Worm (Caenorhabditis elegans): ENCODE results near the gene Y42G9A.1.

The Y42G9A.1 gene

DNA sequence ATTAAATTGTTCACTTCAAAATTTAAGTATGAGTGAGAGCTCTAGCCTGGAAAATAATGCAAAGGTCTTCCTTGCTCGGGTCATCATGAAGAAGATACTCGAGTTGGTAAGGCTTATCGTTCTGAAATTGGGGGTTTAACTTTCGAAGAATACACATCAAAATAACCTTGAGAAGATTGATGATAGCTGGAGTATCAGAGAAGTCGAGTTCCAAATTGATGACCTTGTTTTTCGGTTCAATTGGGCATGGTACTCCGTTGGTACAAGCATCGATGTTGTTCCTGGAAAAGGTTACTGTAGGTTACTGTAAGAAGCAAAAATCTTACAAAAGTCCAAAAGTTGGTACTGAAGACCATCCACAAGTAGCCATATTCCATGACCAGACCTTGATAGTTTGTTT is 26.4 kb downstream of the Y42G9A.1 start:
- TF ChIP-seq hrde-1 (tag; optimal IDR thresholded peaks at IDR 0.05; ENCODE audit: borderline replicate concordance) (peak; percentile 61), ama-1 (optimal IDR thresholded peaks at IDR 0.05) (no peak), ama-1 (GFP tag; optimal IDR thresholded peaks at IDR 0.05) (no peak), ekl-4 (GFP tag; IDR thresholded peaks at IDR 0.05) (no peak), mel-28 (tag; optimal IDR thresholded peaks at IDR 0.05; ENCODE audit: borderline replicate concordance) (no peak), F57C9.4 (tag; optimal IDR thresholded peaks at IDR 0.05) (no peak), snpc-3.4 (tag; optimal IDR thresholded peaks at IDR 0.05) (no peak), ZK185.1 (tag; optimal IDR thresholded peaks at IDR 0.05; ENCODE audit: poor library complexity, severe bottlenecking) (no peak), nfyb-1 (GFP tag; IDR thresholded peaks at IDR 0.05) (0 out of 2 replicates have a peak, but pooled peaks have one; percentile 30), egl-44 (GFP tag; IDR thresholded peaks at IDR 0.05) (no peak), lag-1 (GFP tag; IDR thresholded peaks at IDR 0.05) (no peak), madf-3 (GFP tag; IDR thresholded peaks at IDR 0.05) (no peak), tbp1 (GFP tag; optimal IDR thresholded peaks at IDR 0.05) (no peak), F33H1.4 (GFP tag; IDR thresholded peaks at IDR 0.05) (no peak), F39B2.1 (GFP tag; IDR thresholded peaks at IDR 0.05) (0 out of 2 replicates have a peak, but pooled peaks have one; percentile 52)

DNA sequence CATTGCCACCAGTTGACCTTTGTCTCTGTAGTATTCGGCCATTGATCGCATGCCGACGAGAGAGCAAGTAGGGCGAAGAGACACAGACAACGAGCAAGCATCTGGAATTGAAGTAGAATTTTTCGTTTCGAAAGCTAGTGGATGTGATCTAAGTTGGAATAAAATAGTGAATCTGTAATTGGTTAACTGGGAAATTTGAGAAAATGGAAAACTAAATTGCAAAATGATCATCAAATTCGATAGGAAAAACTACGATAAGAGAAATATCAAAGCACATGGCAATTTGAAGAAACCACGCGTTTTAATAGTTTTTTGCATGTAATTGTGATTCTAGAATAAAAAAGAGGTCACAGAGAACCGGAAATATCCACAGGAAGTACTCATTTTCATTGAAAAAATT is 27.0 kb downstream of the Y42G9A.1 start, which contains the start of gene F42A10.6:
F42A10.6 (minus strand) TSS at position 101 of the 400 bp plus-strand sequence.
- TF ChIP-seq nhr-80 (tag; optimal IDR thresholded peaks at IDR 0.05): peak; percentile 59
- TF ChIP-seq lir-1 (GFP tag; conservative IDR thresholded peaks at IDR 0.05): no peak

DNA sequence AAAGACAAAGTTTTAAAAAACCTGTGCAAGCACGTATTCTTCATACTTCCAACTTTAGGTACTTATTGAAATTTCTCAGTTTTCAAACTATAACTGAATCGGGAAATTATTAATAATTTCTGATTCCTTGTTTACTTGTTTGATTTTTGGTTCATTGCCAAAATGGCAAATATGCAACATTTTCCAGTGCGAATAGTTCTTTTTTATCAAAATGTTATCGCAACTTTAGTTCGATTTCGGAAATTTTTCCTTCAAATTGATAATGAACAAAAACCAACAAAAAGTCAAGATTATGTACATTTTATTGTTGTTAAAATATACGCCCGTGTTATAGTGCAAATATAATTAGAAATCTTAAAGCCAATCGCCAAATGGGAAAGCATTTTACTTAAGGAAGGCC is 27.9 kb downstream of the Y42G9A.1 start:
- TF ChIP-seq chd-7 (tag; optimal IDR thresholded peaks at IDR 0.05) (no peak), lag-1 (GFP tag; IDR thresholded peaks at IDR 0.05) (no peak), nhr-80 (tag; optimal IDR thresholded peaks at IDR 0.05) (peak; percentile 13)

DNA sequence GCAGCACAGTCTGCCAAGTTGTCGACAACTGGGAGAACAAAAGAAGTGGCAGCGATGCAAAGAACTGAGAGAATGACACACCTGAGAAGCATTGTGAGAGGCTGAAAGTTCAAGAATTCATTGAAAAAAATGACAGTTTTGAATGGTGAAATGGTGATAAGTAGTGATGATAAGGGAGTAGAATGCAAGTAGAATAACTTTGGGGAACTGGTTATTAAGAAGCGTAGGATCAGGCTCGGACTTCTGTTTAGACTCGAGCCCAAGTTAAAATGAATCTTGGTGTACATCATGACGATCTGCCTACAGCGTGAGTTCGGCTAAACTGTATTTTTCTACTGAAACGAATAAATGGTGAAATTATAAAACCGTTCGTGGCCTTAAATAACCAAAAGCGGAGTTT is 28.8 kb downstream of the Y42G9A.1 start, which contains the start of gene F42A10.7:
F42A10.7 (minus strand) TSS at position 101 of the 400 bp plus-strand sequence.
- TF ChIP-seq nhr-179 (tag; optimal IDR thresholded peaks at IDR 0.05): no peak
- no peak for TF ChIP-seq madf-6 (GFP tag; IDR thresholded peaks at IDR 0.05)
- TF ChIP-seq hmg-1.2 (GFP tag; IDR thresholded peaks at IDR 0.05): no peak
- no peak for TF ChIP-seq mxl-1 (tag; optimal IDR thresholded peaks at IDR 0.05)
- TF ChIP-seq lin-26 (GFP tag; IDR thresholded peaks at IDR 0.05): no peak
- no peak for TF ChIP-seq somi-1 (GFP tag; optimal IDR thresholded peaks at IDR 0.05)
- no peak for TF ChIP-seq lir-1 (GFP tag; conservative IDR thresholded peaks at IDR 0.05)

DNA sequence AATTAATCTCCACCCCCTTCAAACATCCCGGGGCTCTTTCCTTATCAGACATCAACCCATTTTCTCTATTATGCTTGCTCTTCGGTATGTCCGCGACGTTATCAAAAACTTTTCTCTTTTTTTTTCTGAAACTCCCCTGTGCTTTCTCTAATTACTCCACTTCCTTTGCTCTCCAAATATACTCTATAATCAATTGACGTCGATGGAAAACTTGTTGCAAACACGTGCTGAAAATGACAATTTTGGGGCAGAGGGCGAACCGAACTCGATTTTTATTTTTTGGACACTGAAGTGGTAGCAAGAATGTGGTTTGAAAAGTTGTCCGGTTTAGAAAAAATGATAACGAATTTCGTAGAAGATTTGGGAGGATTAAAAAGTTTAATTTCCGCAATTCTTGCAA is 29.3 kb downstream of the Y42G9A.1 start:
- TF ChIP-seq hmg-1.2 (GFP tag; IDR thresholded peaks at IDR 0.05) (0 out of 2 replicates have a peak, but pooled peaks have one; percentile 5), nhr-80 (tag; optimal IDR thresholded peaks at IDR 0.05) (peak; percentile 99), tbp1 (GFP tag; optimal IDR thresholded peaks at IDR 0.05) (peak; percentile 14), egl-44 (GFP tag; IDR thresholded peaks at IDR 0.05) (0 out of 2 replicates have a peak, but pooled peaks have one; percentile 40), snpc-4 (GFP tag; optimal IDR thresholded peaks at IDR 0.05) (no peak), snpc-4 (tag; optimal IDR thresholded peaks at IDR 0.05) (peak in 1 of 4 experiments; percentile 28), ztf-26 (tag; optimal IDR thresholded peaks at IDR 0.05) (no peak), atf-7 (tag; optimal IDR thresholded peaks at IDR 0.05) (peak; percentile 74), hsf-1 (GFP tag; IDR thresholded peaks at IDR 0.05) (no peak), let-607 (tag; optimal IDR thresholded peaks at IDR 0.05) (peak in 1 of 2 experiments; percentile 53), madf-6 (GFP tag; IDR thresholded peaks at IDR 0.05) (no peak), ceh-79 (tag; optimal IDR thresholded peaks at IDR 0.05) (no peak), hmg-20 (GFP tag; IDR thresholded peaks at IDR 0.05) (no peak), ets-4 (GFP tag; optimal IDR thresholded peaks at IDR 0.05) (peak; percentile 21), ztf-22 (GFP tag; optimal IDR thresholded peaks at IDR 0.05) (peak; percentile 65)
